Fruit fly (Drosophila melanogaster) whole organism, embryonic: ENCODE results near the gene CG15536.
A peak's percentile ranks its signal among the peaks of the same experiment; 100 is the strongest.

Source experiments
- Bgb ChIP-seq: fragments of 200-800 bp; sonication (Bioruptor generic); IDR thresholded peaks from 2 replicates; pipeline ENCODE4 v1.3.6; 2022; ENCODE audit warnings: missing biosample characterization, missing genetic modification characterization; ENCODE audit not compliant: partially characterized antibody
- BtbVII ChIP-seq: fragments of 200-800 bp; sonication (Bioruptor generic); optimal IDR thresholded peaks from 3 replicates; lab custom pipeline; 2017; ENCODE audit warnings: missing biosample characterization, mild to moderate bottlenecking, missing genetic modification characterization
- CG11085 ChIP-seq: fragments of 200-800 bp; sonication (Bioruptor generic); IDR thresholded peaks from 2 replicates; pipeline ENCODE4 v1.3.6; 2022; ENCODE audit warnings: missing biosample characterization, missing genetic modification characterization
- CG11247 ChIP-seq: fragments of 200-800 bp; sonication (Bioruptor generic); IDR thresholded peaks from 2 replicates; pipeline ENCODE4 v1.3.6; 2022; ENCODE audit warnings: missing biosample characterization, missing genetic modification characterization
- CG11723 ChIP-seq: fragments of 200-800 bp; sonication (Bioruptor generic); optimal IDR thresholded peaks from 2 replicates; lab custom pipeline; 2017; ENCODE audit warnings: missing biosample characterization, mild to moderate bottlenecking, missing genetic modification characterization
- CG12942 ChIP-seq: fragments of 200-800 bp; sonication (Bioruptor generic); optimal IDR thresholded peaks from 3 replicates; lab custom pipeline; 2016; ENCODE audit warnings: missing biosample characterization, missing genetic modification characterization
- CG13287 ChIP-seq: fragments of 200-800 bp; sonication (Bioruptor generic); IDR thresholded peaks from 2 replicates; pipeline ENCODE4 v1.3.6; 2022; ENCODE audit warnings: missing biosample characterization, missing genetic modification characterization; ENCODE audit not compliant: partially characterized antibody
- CG13424 ChIP-seq: fragments of 200-800 bp; sonication (Bioruptor generic); optimal IDR thresholded peaks from 2 replicates; lab custom pipeline; 2019; ENCODE audit warnings: missing biosample characterization, mild to moderate bottlenecking, missing genetic modification characterization, moderate library complexity
- CG15011 ChIP-seq: fragments of 200-800 bp; sonication (Bioruptor generic); optimal IDR thresholded peaks from 3 replicates; lab custom pipeline; 2018; ENCODE audit warnings: missing biosample characterization, mild to moderate bottlenecking, missing genetic modification characterization
- CG16815 ChIP-seq: fragments of 200-800 bp; sonication (Bioruptor generic); optimal IDR thresholded peaks from 3 replicates; lab custom pipeline; 2017; ENCODE audit warnings: missing biosample characterization, mild to moderate bottlenecking, missing genetic modification characterization
- CG1832 ChIP-seq: fragments of 200-800 bp; sonication (Bioruptor generic); optimal IDR thresholded peaks from 2 replicates; lab custom pipeline; 2017; ENCODE audit warnings: missing biosample characterization, mild to moderate bottlenecking, missing genetic modification characterization, inconsistent platforms
- CG18599 ChIP-seq: fragments of 200-800 bp; sonication (Bioruptor generic); optimal IDR thresholded peaks from 3 replicates; lab custom pipeline; 2017; ENCODE audit warnings: missing biosample characterization, missing genetic modification characterization, mild to moderate bottlenecking, moderate library complexity, missing genetic modification reagents
- CG2875 ChIP-seq: fragments of 200-800 bp; sonication (Bioruptor generic); optimal IDR thresholded peaks from 2 replicates; lab custom pipeline; 2017; ENCODE audit warnings: missing biosample characterization, mild to moderate bottlenecking, missing genetic modification characterization, missing genetic modification reagents
- CG2889 ChIP-seq: fragments of 200-800 bp; sonication (Bioruptor generic); IDR thresholded peaks from 3 replicates; pipeline ENCODE4 v1.3.6; 2022; ENCODE audit warnings: missing biosample characterization, missing genetic modification characterization
- CG32767 ChIP-seq: fragments of 200-800 bp; sonication (Bioruptor generic); IDR thresholded peaks from 2 replicates; pipeline ENCODE4 v1.3.6; 2022; ENCODE audit warnings: missing biosample characterization, missing genetic modification characterization
- CG6272 ChIP-seq: fragments of 200-800 bp; sonication (Bioruptor generic); IDR thresholded peaks from 2 replicates; pipeline ENCODE4 v1.3.6; 2022; ENCODE audit warnings: missing biosample characterization, missing genetic modification characterization
- CG8924 ChIP-seq: fragments of 200-800 bp; optimal IDR thresholded peaks from 3 replicates; lab custom pipeline; 2019; ENCODE audit warnings: missing biosample characterization, mild to moderate bottlenecking, missing genetic modification characterization, moderate library complexity
- Chrac-16 ChIP-seq: fragments of 200-800 bp; sonication (Bioruptor generic); optimal IDR thresholded peaks from 3 replicates; lab custom pipeline; 2016; ENCODE audit warnings: missing biosample characterization, missing genetic modification characterization
- Dip2 ChIP-seq: fragments of 200-800 bp; sonication (Bioruptor generic); IDR thresholded peaks from 2 replicates; pipeline ENCODE4 v1.3.6; 2022; ENCODE audit warnings: missing biosample characterization, missing genetic modification characterization
- Kr ChIP-seq: fragments of 200-800 bp; sonication (Bioruptor generic); optimal IDR thresholded peaks from 2 replicates; lab custom pipeline; 2017; ENCODE audit warnings: missing biosample characterization, mild to moderate bottlenecking, missing genetic modification characterization
- MBD-R2 ChIP-seq: fragments of 200-800 bp; sonication (Bioruptor generic); IDR thresholded peaks from 2 replicates; pipeline ENCODE4 v1.3.6; 2022; ENCODE audit warnings: missing biosample characterization, missing genetic modification characterization
- MESR4 ChIP-seq: fragments of 200-800 bp; sonication (Bioruptor generic); optimal IDR thresholded peaks from 2 replicates; lab custom pipeline; 2018; ENCODE audit warnings: missing biosample characterization, mild to moderate bottlenecking, missing genetic modification characterization, moderate library complexity
- MTF-1 ChIP-seq: fragments of 200-800 bp; sonication (Bioruptor generic); optimal IDR thresholded peaks from 2 replicates; lab custom pipeline; 2018; ENCODE audit warnings: missing biosample characterization, mild to moderate bottlenecking, missing genetic modification characterization, borderline replicate concordance
- Max ChIP-seq: fragments of 200-800 bp; sonication (Bioruptor generic); optimal IDR thresholded peaks from 2 replicates; lab custom pipeline; 2016; ENCODE audit warnings: missing biosample characterization, mild to moderate bottlenecking, missing genetic modification characterization
- Myb ChIP-seq: fragments of 200-800 bp; sonication (Bioruptor generic); optimal IDR thresholded peaks from 2 replicates; lab custom pipeline; 2016; ENCODE audit warnings: missing biosample characterization, missing genetic modification characterization
- Nf-YB ChIP-seq: fragments of 200-800 bp; sonication (Bioruptor generic); optimal IDR thresholded peaks from 3 replicates; lab custom pipeline; 2019; ENCODE audit warnings: missing biosample characterization, mild to moderate bottlenecking, missing genetic modification characterization, moderate library complexity
- Oli ChIP-seq: fragments of 200-800 bp; sonication (Bioruptor generic); optimal IDR thresholded peaks from 2 replicates; lab custom pipeline; 2018; ENCODE audit warnings: missing biosample characterization, mild to moderate bottlenecking, missing genetic modification characterization, moderate library complexity
- PHDP ChIP-seq: fragments of 200-800 bp; sonication (Bioruptor generic); optimal IDR thresholded peaks from 3 replicates; lab custom pipeline; 2018; ENCODE audit warnings: missing biosample characterization, mild to moderate bottlenecking, missing genetic modification characterization, moderate library complexity
- Rx ChIP-seq: fragments of 200-800 bp; sonication (Bioruptor generic); IDR thresholded peaks from 2 replicates; pipeline ENCODE4 v1.3.6; 2022; ENCODE audit warnings: missing biosample characterization, missing genetic modification characterization
- Sox102F ChIP-seq: fragments of 200-800 bp; sonication (Bioruptor generic); optimal IDR thresholded peaks from 2 replicates; lab custom pipeline; 2018; ENCODE audit warnings: missing biosample characterization, mild to moderate bottlenecking, missing genetic modification characterization, moderate library complexity
- Vsx1 ChIP-seq: fragments of 200-800 bp; sonication (Bioruptor generic); optimal IDR thresholded peaks from 2 replicates; lab custom pipeline; 2017; ENCODE audit warnings: missing biosample characterization, mild to moderate bottlenecking, missing genetic modification characterization, missing genetic modification reagents
- ap ChIP-seq: fragments of 200-800 bp; sonication (Bioruptor generic); IDR thresholded peaks from 2 replicates; pipeline ENCODE4 v1.3.6; 2022; ENCODE audit warnings: missing biosample characterization, missing genetic modification characterization
- bbx ChIP-seq: fragments of 200-800 bp; sonication (Bioruptor generic); IDR thresholded peaks from 2 replicates; pipeline ENCODE4 v1.3.6; 2022; ENCODE audit warnings: missing biosample characterization, missing genetic modification characterization; ENCODE audit not compliant: partially characterized antibody
- cas ChIP-seq: fragments of 200-800 bp; sonication (Bioruptor generic); IDR thresholded peaks from 2 replicates; pipeline ENCODE4 v1.3.6; 2022; ENCODE audit warnings: missing biosample characterization, missing genetic modification characterization
- crol ChIP-seq: fragments of 200-800 bp; sonication (Bioruptor generic); IDR thresholded peaks from 2 replicates; pipeline ENCODE4 v1.3.6; 2022; ENCODE audit warnings: missing biosample characterization, missing genetic modification characterization
- dm ChIP-seq: fragments of 200-800 bp; sonication (Bioruptor generic); optimal IDR thresholded peaks from 3 replicates; lab custom pipeline; 2016; ENCODE audit warnings: missing biosample characterization, missing genetic modification characterization
- eve ChIP-seq, 2 experiments: fragments of >200 bp; optimal IDR thresholded peaks; 2 replicates each; lab custom pipeline; 2017; ENCODE audit warnings: missing biosample characterization in 2 of 2, missing genetic modification characterization in 2 of 2
- grn ChIP-seq: fragments of 200-800 bp; sonication (Bioruptor generic); optimal IDR thresholded peaks from 3 replicates; lab custom pipeline; 2017; ENCODE audit warnings: missing biosample characterization, missing genetic modification characterization
- kay ChIP-seq: fragments of 200-800 bp; sonication (Bioruptor generic); optimal IDR thresholded peaks from 2 replicates; lab custom pipeline; 2016; ENCODE audit warnings: missing biosample characterization, missing genetic modification characterization
- lov ChIP-seq, 2 experiments: fragments of 200-800 bp in 1 of 2; fragments of >200 bp in 1 of 2; sonication (Bioruptor generic) in 1 of 2; IDR thresholded peaks in 1 of 2; optimal IDR thresholded peaks in 1 of 2; 2 replicates in 1 of 2; 3 replicates in 1 of 2; pipeline versions ENCODE4 v1.3.6 to Lab custom; 2017 to 2022; ENCODE audit warnings: missing biosample characterization in 1 of 2, missing genetic modification characterization in 1 of 2
- maf-S ChIP-seq: fragments of 200-800 bp; sonication (Bioruptor generic); optimal IDR thresholded peaks from 2 replicates; lab custom pipeline; 2016; ENCODE audit warnings: missing biosample characterization, missing genetic modification characterization
- peb ChIP-seq: fragments of 200-800 bp; sonication (Bioruptor generic); IDR thresholded peaks from 2 replicates; pipeline ENCODE4 v1.3.6; 2022; ENCODE audit warnings: missing biosample characterization, missing genetic modification characterization
- prd ChIP-seq, 3 experiments: fragments of >200 bp in 2 of 3; fragments of 200-800 bp in 1 of 3; sonication (Bioruptor generic) in 1 of 3; optimal IDR thresholded peaks in 2 of 3; IDR thresholded peaks in 1 of 3; 2 replicates in 2 of 3; 3 replicates in 1 of 3; pipeline versions ENCODE4 v1.3.6 to Lab custom; 2017 to 2022; ENCODE audit warnings: missing biosample characterization in 1 of 3, missing genetic modification characterization in 1 of 3
- row ChIP-seq: fragments of 200-800 bp; sonication (Bioruptor generic); IDR thresholded peaks from 3 replicates; pipeline ENCODE4 v1.3.6; 2022; ENCODE audit warnings: missing biosample characterization, missing genetic modification characterization
- salm ChIP-seq: fragments of 200-800 bp; sonication (Bioruptor generic); optimal IDR thresholded peaks from 2 replicates; lab custom pipeline; 2018; ENCODE audit warnings: missing biosample characterization, mild to moderate bottlenecking, missing genetic modification characterization
- sens ChIP-seq: fragments of 200-800 bp; sonication (Bioruptor generic); peaks from one replicate; lab custom pipeline; 2016; ENCODE audit warnings: missing biosample characterization, missing genetic modification characterization
- sim ChIP-seq: fragments of 200-800 bp; sonication (Bioruptor generic); IDR thresholded peaks from 2 replicates; pipeline ENCODE4 v1.3.6; 2022; ENCODE audit warnings: missing biosample characterization, missing genetic modification characterization
- sug ChIP-seq: fragments of 200-800 bp; optimal IDR thresholded peaks from 2 replicates; lab custom pipeline; 2019; ENCODE audit warnings: missing biosample characterization, mild to moderate bottlenecking, missing genetic modification characterization, moderate library complexity
- ttk ChIP-seq: fragments of 200-800 bp; sonication (Bioruptor generic); IDR thresholded peaks from 2 replicates; pipeline ENCODE4 v2.1.2; 2022; ENCODE audit warnings: missing biosample characterization, missing genetic modification characterization
- vfl ChIP-seq: fragments of 200-800 bp; sonication (Bioruptor generic); optimal IDR thresholded peaks from 2 replicates; lab custom pipeline; 2016; ENCODE audit warnings: missing biosample characterization, missing genetic modification characterization

Gene CG15536

DNA sequence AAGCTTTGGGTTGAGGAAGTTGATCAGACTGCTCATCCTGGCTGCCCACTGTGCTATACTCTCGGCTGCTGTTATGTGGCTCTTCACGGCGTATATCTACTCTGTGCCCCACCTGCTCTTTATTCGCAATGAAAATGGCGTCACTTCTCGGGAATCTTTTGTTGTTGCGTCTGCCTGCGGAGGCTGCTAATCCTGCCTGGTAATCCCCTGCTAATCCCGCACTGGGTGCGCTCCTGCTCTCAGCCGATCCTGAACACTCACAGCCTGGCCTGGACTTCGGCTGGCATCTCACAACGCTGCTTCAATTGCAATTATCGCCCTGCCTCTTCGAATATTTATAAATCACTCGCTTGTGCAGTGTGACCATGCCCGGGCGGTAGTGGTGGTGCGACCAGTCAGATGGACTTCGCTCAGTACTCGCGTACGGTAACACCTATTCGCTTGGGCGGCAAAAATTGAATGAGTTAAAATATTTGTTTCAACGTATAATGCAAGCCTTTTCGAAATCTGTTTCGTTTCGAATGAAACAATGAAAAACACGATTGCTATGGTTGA is 2.9 kb upstream of the CG15536 start, which contains the start of gene CG2218 (continued):
- no peak for TF ChIP-seq Vsx1
- TF ChIP-seq salm (tag; lab: Kevin White, UChicago): no peak
- no peak for TF ChIP-seq ttk (GFP tag; lab: Robert Waterston, UW)
- TF ChIP-seq Dip2 (GFP tag; lab: Robert Waterston, UW): no peak
- no peak for TF ChIP-seq CG32767 (GFP tag; lab: Robert Waterston, UW)
- no peak for TF ChIP-seq CG18599
- TF ChIP-seq Kr (GFP tag; lab: Kevin White, UChicago): no peak
- TF ChIP-seq BtbVII (GFP tag; lab: Kevin White, UChicago): no peak
- no peak for TF ChIP-seq eve (GFP tag; optimal IDR thresholded peaks at IDR 0.05; lab: Kevin White, UChicago)
- peak; percentile 93 for TF ChIP-seq MESR4
- TF ChIP-seq CG2889 (GFP tag; lab: Robert Waterston, UW): no peak
- no peak for TF ChIP-seq grn
- no peak for TF ChIP-seq Oli
- TF ChIP-seq PHDP (tag; lab: Kevin White, UChicago): no peak
- no peak for TF ChIP-seq ap (GFP tag; lab: Robert Waterston, UW)
- TF ChIP-seq sens (GFP tag; lab: Kevin White, UChicago): no peak
- TF ChIP-seq CG2875 (GFP tag; lab: Kevin White, UChicago): no peak
- TF ChIP-seq CG16815 (GFP tag; lab: Kevin White, UChicago): no peak
- no peak for TF ChIP-seq sug (tag; lab: Kevin White, UChicago)
- no peak for TF ChIP-seq Max (GFP tag; lab: Kevin White, UChicago)
- TF ChIP-seq Myb (GFP tag; lab: Kevin White, UChicago): peak; percentile 65
- TF ChIP-seq CG13287: peak; percentile 49; the same call in 1 of the 2 replicates
- no peak for TF ChIP-seq CG1832 (GFP tag; lab: Kevin White, UChicago)
- TF ChIP-seq CG6272 (GFP tag; lab: Robert Waterston, UW): no peak
- no peak for TF ChIP-seq dm (GFP tag; lab: Kevin White, UChicago)
- TF ChIP-seq cas (GFP tag; lab: Robert Waterston, UW): no peak
- no peak; the same call in 1 of the 2 replicates for TF ChIP-seq bbx
- TF ChIP-seq CG12942 (GFP tag; lab: Kevin White, UChicago): no peak
- TF ChIP-seq sim (GFP tag; lab: Robert Waterston, UW): no peak
- TF ChIP-seq CG15011 (GFP tag; lab: Kevin White, UChicago): no peak
- TF ChIP-seq Chrac-16 (GFP tag; lab: Kevin White, UChicago): no peak
- TF ChIP-seq maf-S: no peak
- TF ChIP-seq CG8924 (tag; lab: Kevin White, UChicago): no peak
- no peak for TF ChIP-seq vfl (GFP tag; lab: Kevin White, UChicago)
- TF ChIP-seq row: no peak
- no peak for TF ChIP-seq CG11723 (GFP tag; lab: Kevin White, UChicago)
- TF ChIP-seq Sox102F (GFP tag; lab: Kevin White, UChicago): no peak
- no peak for TF ChIP-seq kay (GFP tag; lab: Kevin White, UChicago)
- no peak for TF ChIP-seq Rx (GFP tag; lab: Robert Waterston, UW)
- no peak for TF ChIP-seq CG11085 (GFP tag; lab: Robert Waterston, UW)
- no peak for TF ChIP-seq CG11247
- TF ChIP-seq prd (optimal IDR thresholded peaks at IDR 0.05; lab: Kevin White, UChicago): no peak
- no peak for TF ChIP-seq prd (GFP tag; IDR thresholded peaks at IDR 0.05; lab: Robert Waterston, UW)
- no peak for TF ChIP-seq peb (GFP tag; lab: Robert Waterston, UW)
- TF ChIP-seq CG13424 (tag; lab: Kevin White, UChicago): no peak
- no peak for TF ChIP-seq MTF-1 (GFP tag; lab: Kevin White, UChicago)
- TF ChIP-seq Bgb (GFP tag; lab: Robert Waterston, UW): peak; percentile 56
- no peak for TF ChIP-seq Nf-YB (GFP tag; lab: Kevin White, UChicago)
- no peak for TF ChIP-seq lov (optimal IDR thresholded peaks at IDR 0.05; lab: Kevin White, UChicago)
- no peak for TF ChIP-seq lov (GFP tag; IDR thresholded peaks at IDR 0.05; lab: Robert Waterston, UW)
- no peak for TF ChIP-seq crol
- peak; percentile 72 for TF ChIP-seq MBD-R2 (GFP tag; lab: Robert Waterston, UW)
